Worm (Caenorhabditis elegans) whole organism, L3 larva: Measurements from ENCODE around the gene lin-46.

Experiments
- R02D3.7 ChIP-seq: fragments of 150-350 bp; optimal IDR thresholded peaks from 2 replicates; lab custom pipeline; 2014; ENCODE audit warnings: missing biosample characterization, missing genetic modification characterization
- ZK546.5 ChIP-seq: sonication (generic microtip); optimal IDR thresholded peaks from 2 replicates; lab custom pipeline; 2017; ENCODE audit warnings: missing biosample characterization, missing genetic modification characterization
- aly-2 ChIP-seq: fragments of 150-350 bp; optimal IDR thresholded peaks from 2 replicates; lab custom pipeline; 2014; ENCODE audit warnings: missing biosample characterization, missing genetic modification characterization
- ama-1 ChIP-seq: fragments of 150-350 bp; optimal IDR thresholded peaks from 2 replicates; lab custom pipeline; 2018
- ceh-16 ChIP-seq: sonication (generic microtip); optimal IDR thresholded peaks from 2 replicates; lab custom pipeline; 2017; ENCODE audit warnings: missing biosample characterization, missing genetic modification characterization
- ceh-28 ChIP-seq: fragments of 150-350 bp; optimal IDR thresholded peaks from 2 replicates; lab custom pipeline; 2014; ENCODE audit warnings: missing biosample characterization, missing genetic modification reagents, missing genetic modification characterization
- ceh-82 ChIP-seq: fragments of 150-350 bp; optimal IDR thresholded peaks from 2 replicates; lab custom pipeline; 2014; ENCODE audit warnings: missing biosample characterization, missing genetic modification characterization
- ceh-9 ChIP-seq: sonication (generic microtip); optimal IDR thresholded peaks from 2 replicates; lab custom pipeline; 2018; ENCODE audit warnings: missing biosample characterization, missing genetic modification characterization
- egl-27 ChIP-seq: sonication (generic microtip); optimal IDR thresholded peaks from 4 replicates; lab custom pipeline; 2017; ENCODE audit warnings: missing biosample characterization, missing genetic modification reagents, missing genetic modification characterization
- egl-5 ChIP-seq: fragments of 150-350 bp; optimal IDR thresholded peaks from 2 replicates; lab custom pipeline; 2017; ENCODE audit warnings: missing biosample characterization, missing genetic modification reagents, missing genetic modification characterization, inconsistent platforms
- elt-1 ChIP-seq: fragments of 150-350 bp; optimal IDR thresholded peaks from 2 replicates; lab custom pipeline; 2014; ENCODE audit warnings: missing biosample characterization, missing genetic modification characterization
- elt-2 ChIP-seq: sonication (generic microtip); optimal IDR thresholded peaks from 2 replicates; lab custom pipeline; 2016; ENCODE audit warnings: missing genetic modification reagents, mild to moderate bottlenecking, missing genetic modification characterization, missing compliant biosample characterization
- elt-3 ChIP-seq, 3 experiments: fragments of 150-350 bp in 1 of 3; sonication (generic microtip) in 2 of 3; optimal IDR thresholded peaks; 2 replicates in 2 of 3; 4 replicates in 1 of 3; lab custom pipeline; 2014 to 2017; ENCODE audit warnings: missing biosample characterization in 3 of 3, missing genetic modification characterization in 3 of 3
- eor-1 ChIP-seq, 2 experiments: fragments of 150-350 bp; optimal IDR thresholded peaks; 2 replicates each; lab custom pipeline; 2014 to 2018; ENCODE audit warnings: missing biosample characterization in 2 of 2, missing genetic modification characterization in 2 of 2
- fkh-10 ChIP-seq: sonication (generic microtip); optimal IDR thresholded peaks from 2 replicates; lab custom pipeline; 2017; ENCODE audit warnings: missing biosample characterization, missing genetic modification reagents, missing genetic modification characterization
- fkh-2 ChIP-seq: fragments of 150-350 bp; optimal IDR thresholded peaks from 2 replicates; lab custom pipeline; 2014; ENCODE audit warnings: missing biosample characterization, missing genetic modification reagents, missing genetic modification characterization
- fos-1 ChIP-seq: fragments of 150-350 bp; optimal IDR thresholded peaks from 2 replicates; lab custom pipeline; 2014; ENCODE audit warnings: missing biosample characterization, missing genetic modification characterization
- hmg-11 ChIP-seq: sonication (generic microtip); optimal IDR thresholded peaks from 2 replicates; lab custom pipeline; 2016; ENCODE audit warnings: missing genetic modification characterization, missing compliant biosample characterization
- jun-1 ChIP-seq: fragments of 150-350 bp; optimal IDR thresholded peaks from 2 replicates; lab custom pipeline; 2014; ENCODE audit warnings: missing biosample characterization, missing genetic modification reagents, missing genetic modification characterization
- lin-39 ChIP-seq: fragments of 150-350 bp; optimal IDR thresholded peaks from 2 replicates; lab custom pipeline; 2018; ENCODE audit warnings: missing biosample characterization, missing genetic modification reagents, missing genetic modification characterization
- lsy-12 ChIP-seq: sonication (generic microtip); optimal IDR thresholded peaks from 2 replicates; lab custom pipeline; 2016; ENCODE audit warnings: mild to moderate bottlenecking, missing genetic modification characterization, missing compliant biosample characterization
- mdl-1 ChIP-seq: fragments of 150-350 bp; optimal IDR thresholded peaks from 2 replicates; lab custom pipeline; 2014; ENCODE audit warnings: missing biosample characterization, missing genetic modification characterization
- mml-1 ChIP-seq: fragments of 150-350 bp; sonication (generic microtip); optimal IDR thresholded peaks from 3 replicates; lab custom pipeline; 2014; ENCODE audit warnings: missing biosample characterization, missing genetic modification characterization
- nhr-12 ChIP-seq: fragments of 150-350 bp; optimal IDR thresholded peaks from 2 replicates; lab custom pipeline; 2014; ENCODE audit warnings: missing biosample characterization, missing genetic modification characterization
- nhr-23 ChIP-seq: fragments of 150-350 bp; optimal IDR thresholded peaks from 2 replicates; lab custom pipeline; 2014; ENCODE audit warnings: missing biosample characterization, missing genetic modification reagents, missing genetic modification characterization
- nhr-237 ChIP-seq: fragments of 150-350 bp; optimal IDR thresholded peaks from 2 replicates; lab custom pipeline; 2014; ENCODE audit warnings: missing biosample characterization, missing genetic modification characterization
- nhr-25 ChIP-seq: sonication (generic microtip); optimal IDR thresholded peaks from 2 replicates; lab custom pipeline; 2017; ENCODE audit warnings: missing biosample characterization, missing genetic modification characterization
- nhr-43 ChIP-seq: sonication (generic microtip); optimal IDR thresholded peaks from 2 replicates; lab custom pipeline; 2016; ENCODE audit warnings: mild to moderate bottlenecking, missing genetic modification characterization, missing compliant biosample characterization; ENCODE audit not compliant: poor library complexity, severe bottlenecking
- nhr-67 ChIP-seq: fragments of 150-350 bp; optimal IDR thresholded peaks from 2 replicates; lab custom pipeline; 2014; ENCODE audit warnings: missing biosample characterization, missing genetic modification characterization
- nhr-76 ChIP-seq: fragments of 150-350 bp; sonication (generic microtip); optimal IDR thresholded peaks from 5 replicates; lab custom pipeline; 2014; ENCODE audit warnings: missing biosample characterization, missing genetic modification characterization
- nhr-77 ChIP-seq: fragments of 150-350 bp; optimal IDR thresholded peaks from 2 replicates; lab custom pipeline; 2014; ENCODE audit warnings: missing biosample characterization, missing genetic modification characterization
- pha-4 ChIP-seq: fragments of 150-350 bp; optimal IDR thresholded peaks from 2 replicates; lab custom pipeline; 2014; ENCODE audit warnings: missing biosample characterization, missing genetic modification reagents, missing genetic modification characterization
- pqm-1 ChIP-seq: fragments of 150-350 bp; optimal IDR thresholded peaks from 2 replicates; lab custom pipeline; 2017; ENCODE audit warnings: missing biosample characterization, missing genetic modification characterization, inconsistent platforms
- sea-2 ChIP-seq: fragments of 150-350 bp; sonication (generic microtip); optimal IDR thresholded peaks from 4 replicates; lab custom pipeline; 2014; ENCODE audit warnings: missing biosample characterization, missing genetic modification reagents, missing genetic modification characterization
- skn-1 ChIP-seq: fragments of 150-350 bp; optimal IDR thresholded peaks from 2 replicates; lab custom pipeline; 2014; ENCODE audit warnings: missing biosample characterization, missing genetic modification characterization
- snpc-4 ChIP-seq: fragments of 150-350 bp; optimal IDR thresholded peaks from 2 replicates; lab custom pipeline; 2014; ENCODE audit warnings: missing biosample characterization, missing genetic modification characterization
- tbx-2 ChIP-seq: sonication (generic microtip); optimal IDR thresholded peaks from 2 replicates; lab custom pipeline; 2016; ENCODE audit warnings: mild to moderate bottlenecking, missing genetic modification characterization, missing compliant biosample characterization
- unc-39 ChIP-seq: sonication (generic microtip); optimal IDR thresholded peaks from 4 replicates; lab custom pipeline; 2017; ENCODE audit warnings: missing biosample characterization, missing genetic modification characterization
- unc-62 ChIP-seq: fragments of 150-350 bp; sonication (generic microtip); optimal IDR thresholded peaks from 4 replicates; lab custom pipeline; 2014; ENCODE audit warnings: missing biosample characterization, missing genetic modification reagents, missing genetic modification characterization
- zag-1 ChIP-seq: fragments of 150-350 bp; optimal IDR thresholded peaks from 2 replicates; lab custom pipeline; 2014; ENCODE audit warnings: missing biosample characterization, missing genetic modification characterization
- ztf-11 ChIP-seq: fragments of 150-350 bp; optimal IDR thresholded peaks from 2 replicates; lab custom pipeline; 2014; ENCODE audit warnings: missing biosample characterization, missing genetic modification characterization
- ztf-4 ChIP-seq: fragments of 150-350 bp; optimal IDR thresholded peaks from 2 replicates; lab custom pipeline; 2014; ENCODE audit warnings: missing biosample characterization, missing genetic modification characterization

lin-46 gene

DNA sequence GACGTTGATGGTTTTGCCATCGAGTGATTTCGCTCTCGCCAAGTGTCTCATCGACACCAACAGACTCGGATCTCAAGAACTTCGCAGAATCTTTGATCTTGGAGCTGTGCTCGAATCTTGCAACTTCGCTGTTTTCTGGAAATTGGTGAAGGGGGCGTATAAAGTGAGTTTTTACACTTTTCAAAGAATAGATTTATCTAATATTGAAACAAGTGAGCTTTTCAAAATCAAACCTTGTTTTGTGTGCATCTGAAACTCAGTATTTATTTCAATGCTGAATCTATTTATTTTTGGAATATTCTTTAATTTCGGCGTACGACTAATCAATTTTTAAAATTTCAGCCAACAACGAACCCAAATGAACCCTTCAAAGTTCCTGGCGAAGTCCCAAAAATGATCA is 14.4 kb upstream of the lin-46 start:
- TF ChIP-seq eor-1 (tag; optimal IDR thresholded peaks at IDR 0.05; lab: Kevin White, UChicago) (no peak), fkh-10 (GFP tag; lab: Kevin White, UChicago) (no peak), elt-3 (tag; optimal IDR thresholded peaks at IDR 0.05; lab: Kevin White, UChicago) (no peak), zag-1 (tag; lab: Kevin White, UChicago) (no peak), nhr-77 (no peak), nhr-12 (no peak), ceh-82 (no peak), mdl-1 (tag; lab: Kevin White, UChicago) (no peak), nhr-76 (tag; lab: Kevin White, UChicago) (no peak), nhr-67 (tag; lab: Kevin White, UChicago) (no peak), mml-1 (tag; lab: Kevin White, UChicago) (no peak)
- TF ChIP-seq, all 47 proteins: peak for 0

DNA sequence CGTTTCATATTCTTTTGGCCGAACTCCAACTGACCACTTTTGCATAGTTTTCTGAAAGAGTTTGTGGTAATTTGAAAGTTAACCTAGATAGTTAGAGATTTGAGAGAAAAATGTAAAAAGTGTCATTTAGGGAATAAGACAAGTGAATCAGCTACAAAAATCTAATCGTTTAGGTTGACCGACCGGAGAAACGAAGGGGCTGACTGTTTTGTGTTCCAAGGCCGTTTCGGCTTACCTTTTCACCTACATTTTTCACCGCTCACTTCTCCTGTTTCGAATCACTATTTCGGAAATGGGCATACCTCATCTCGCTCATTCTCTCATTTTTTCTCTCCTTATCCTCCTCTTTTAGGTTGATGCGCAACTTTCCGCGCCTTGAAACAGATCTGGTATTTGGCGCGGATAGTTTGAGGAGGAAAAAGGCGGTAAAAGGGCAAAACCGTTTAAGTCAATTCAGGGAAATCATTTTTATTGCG is 7.5 kb upstream of the lin-46 start, which contains the start of gene mpst-7:
TSS of gene mpst-7 (minus strand) at position 51 of the 476 bp plus-strand sequence.
- TF ChIP-seq lsy-12 (tag; lab: Kevin White, UChicago) (no peak), nhr-23 (peak; percentile 21), pqm-1 (tag; lab: Kevin White, UChicago) (no peak), ama-1 (lab: Kevin White, UChicago) (no peak), unc-39 (tag; lab: Kevin White, UChicago) (no peak), ceh-28 (tag; lab: Kevin White, UChicago) (no peak), nhr-25 (peak; percentile 57), fkh-2 (tag; lab: Kevin White, UChicago) (no peak), zag-1 (tag; lab: Kevin White, UChicago) (no peak), egl-27 (tag; lab: Kevin White, UChicago) (no peak)

DNA sequence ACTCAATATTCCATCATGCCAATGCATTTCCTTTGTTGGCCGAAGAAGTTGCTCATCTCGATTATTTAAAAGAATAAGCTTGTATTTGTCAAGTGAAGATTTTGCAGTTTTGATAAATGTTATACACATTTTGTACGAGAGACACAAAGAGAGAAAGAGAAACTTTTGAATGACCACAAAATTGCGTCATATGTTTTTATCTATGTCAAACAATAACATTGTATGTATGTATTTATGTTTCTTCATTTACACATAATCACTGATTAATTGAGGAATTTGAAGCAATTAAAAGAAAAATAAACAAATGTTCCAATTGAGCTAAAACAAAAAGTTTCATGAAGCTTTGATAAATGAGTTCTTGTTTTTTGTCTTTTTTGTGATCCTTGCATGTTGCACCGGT is 5.5 kb upstream of the lin-46 start, which contains the start of gene hrg-9:
TSS of gene hrg-9 (minus strand) at position 152 of the 400 bp plus-strand sequence.
- TF ChIP-seq nhr-25 (no peak), hmg-11 (no peak), elt-2 (peak; percentile 37), pha-4 (tag; lab: Kevin White, UChicago) (peak; percentile 55)

DNA sequence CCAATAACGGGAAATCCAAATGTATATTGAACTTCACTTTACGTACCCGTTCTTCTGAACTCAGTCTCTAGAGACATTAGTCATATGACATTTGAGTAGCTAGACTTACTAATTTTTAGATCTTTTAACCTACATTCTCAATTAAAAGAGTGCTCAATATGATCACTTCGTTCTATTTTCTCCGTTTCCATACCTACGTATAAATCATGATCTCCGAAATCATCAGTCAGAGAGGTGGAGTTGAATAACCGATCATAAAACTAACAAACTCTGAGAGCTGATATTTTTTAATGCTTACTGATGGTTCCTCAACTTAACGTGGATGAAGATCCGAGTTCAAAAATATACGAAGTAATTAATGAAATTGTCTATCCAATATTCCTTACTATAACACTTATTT is 4.6 kb upstream of the lin-46 start, which contains the start of gene srd-35:
TSS of gene srd-35 (plus strand) at position 301 of the 400 bp plus-strand sequence.
- no peak for TF ChIP-seq R02D3.7 (tag; lab: Kevin White, UChicago)
- TF ChIP-seq tbx-2 (tag; lab: Kevin White, UChicago), result no peak
- no peak for TF ChIP-seq nhr-23
- no peak for TF ChIP-seq unc-39 (tag; lab: Kevin White, UChicago)
- TF ChIP-seq egl-27 (tag; lab: Kevin White, UChicago), result no peak
- TF ChIP-seq nhr-237, result no peak
- TF ChIP-seq skn-1 (tag; lab: Kevin White, UChicago), result no peak
- TF ChIP-seq jun-1 (tag; lab: Kevin White, UChicago), result no peak
- TF ChIP-seq ceh-16, result no peak
- no peak for TF ChIP-seq fos-1 (tag; lab: Kevin White, UChicago)
- no peak for TF ChIP-seq elt-2
- no peak for TF ChIP-seq lin-39 (tag; lab: Kevin White, UChicago)
- no peak for TF ChIP-seq nhr-12
- TF ChIP-seq mdl-1 (tag; lab: Kevin White, UChicago), result no peak
- TF ChIP-seq ZK546.5 (tag; lab: Kevin White, UChicago), result no peak
- no peak for TF ChIP-seq pha-4 (tag; lab: Kevin White, UChicago)
- no peak for TF ChIP-seq ceh-28 (tag; lab: Kevin White, UChicago)
- TF ChIP-seq ceh-9 (tag; lab: Kevin White, UChicago), result no peak
- TF ChIP-seq, all 47 proteins: peak for 0

DNA sequence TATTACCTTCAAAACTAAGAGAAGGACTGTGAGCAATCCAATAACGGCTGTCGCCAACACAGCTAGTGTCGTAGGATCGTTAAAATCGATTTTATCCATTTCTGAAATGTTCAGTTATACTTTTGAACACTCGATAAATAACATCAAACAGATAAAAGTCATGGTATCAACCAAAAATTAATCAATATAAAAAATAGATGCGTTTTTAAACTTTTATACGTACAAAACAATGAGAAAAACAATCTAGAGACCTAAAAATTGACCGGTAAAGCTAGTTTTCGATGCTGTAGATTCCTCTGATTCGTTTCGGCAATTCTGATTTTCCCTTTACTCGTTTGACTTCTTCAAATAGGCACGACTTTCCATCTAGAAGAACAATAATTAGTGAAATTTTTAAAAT is 1.5 kb upstream of the lin-46 start, which contains the start of gene R186.3:
TSS of gene R186.3 (minus strand) at position 101 of the 400 bp plus-strand sequence.
- TF ChIP-seq fkh-10 (GFP tag; lab: Kevin White, UChicago) (no peak), mdl-1 (tag; lab: Kevin White, UChicago) (no peak), nhr-43 (tag; lab: Kevin White, UChicago) (no peak), nhr-12 (no peak), ZK546.5 (tag; lab: Kevin White, UChicago) (no peak), sea-2 (GFP tag; lab: Kevin White, UChicago) (no peak), nhr-67 (tag; lab: Kevin White, UChicago) (no peak), nhr-76 (tag; lab: Kevin White, UChicago) (no peak), elt-1 (tag; lab: Kevin White, UChicago) (no peak), snpc-4 (tag; lab: Kevin White, UChicago) (no peak), ztf-4 (tag; lab: Kevin White, UChicago) (no peak), ama-1 (lab: Kevin White, UChicago) (no peak), aly-2 (tag; lab: Kevin White, UChicago) (no peak), ztf-11 (tag; lab: Kevin White, UChicago) (no peak), egl-5 (tag; lab: Kevin White, UChicago) (no peak), unc-62 (GFP tag; lab: Kevin White, UChicago) (no peak), nhr-25 (no peak), unc-39 (tag; lab: Kevin White, UChicago) (no peak)
